Worm (Caenorhabditis elegans) whole organism, L3 larva: ENCODE results near the gene F46F5.15.
A peak's percentile ranks its signal among the peaks of the same experiment; 100 is the strongest.

ENCODE experiments used
- egl-27 ChIP-seq: sonication (generic microtip); optimal IDR thresholded peaks from 4 replicates; lab custom pipeline; 2017; ENCODE audit warnings: missing biosample characterization, missing genetic modification reagents, missing genetic modification characterization
- elt-2 ChIP-seq: sonication (generic microtip); optimal IDR thresholded peaks from 2 replicates; lab custom pipeline; 2016; ENCODE audit warnings: missing genetic modification reagents, mild to moderate bottlenecking, missing genetic modification characterization, missing compliant biosample characterization
- fkh-10 ChIP-seq: sonication (generic microtip); optimal IDR thresholded peaks from 2 replicates; lab custom pipeline; 2017; ENCODE audit warnings: missing biosample characterization, missing genetic modification reagents, missing genetic modification characterization
- jun-1 ChIP-seq: fragments of 150-350 bp; optimal IDR thresholded peaks from 2 replicates; lab custom pipeline; 2014; ENCODE audit warnings: missing biosample characterization, missing genetic modification reagents, missing genetic modification characterization
- lin-15B ChIP-seq: fragments of 150-350 bp; optimal IDR thresholded peaks from 2 replicates; lab custom pipeline; 2014; ENCODE audit warnings: missing biosample characterization, missing genetic modification characterization
- nhr-11 ChIP-seq: fragments of 150-350 bp; optimal IDR thresholded peaks from 2 replicates; lab custom pipeline; 2014; ENCODE audit warnings: missing biosample characterization, missing genetic modification characterization
- nhr-12 ChIP-seq: fragments of 150-350 bp; optimal IDR thresholded peaks from 2 replicates; lab custom pipeline; 2014; ENCODE audit warnings: missing biosample characterization, missing genetic modification characterization
- nhr-237 ChIP-seq: fragments of 150-350 bp; optimal IDR thresholded peaks from 2 replicates; lab custom pipeline; 2014; ENCODE audit warnings: missing biosample characterization, missing genetic modification characterization
- tbx-2 ChIP-seq: sonication (generic microtip); optimal IDR thresholded peaks from 2 replicates; lab custom pipeline; 2016; ENCODE audit warnings: mild to moderate bottlenecking, missing genetic modification characterization, missing compliant biosample characterization
- unc-39 ChIP-seq: sonication (generic microtip); optimal IDR thresholded peaks from 4 replicates; lab custom pipeline; 2017; ENCODE audit warnings: missing biosample characterization, missing genetic modification characterization
- ztf-4 ChIP-seq: fragments of 150-350 bp; optimal IDR thresholded peaks from 2 replicates; lab custom pipeline; 2014; ENCODE audit warnings: missing biosample characterization, missing genetic modification characterization

ce11 chrII:773830-774229, 14.4 kb upstream of the F46F5.15 start:
- TF ChIP-seq nhr-11 (tag; lab: Kevin White, UChicago) (no peak), lin-15B (tag; lab: Kevin White, UChicago) (no peak), ztf-4 (no peak), nhr-12 (tag; lab: Kevin White, UChicago) (no peak), nhr-237 (tag; lab: Kevin White, UChicago) (no peak), tbx-2 (tag; lab: Kevin White, UChicago) (no peak), fkh-10 (GFP tag; lab: Kevin White, UChicago) (peak; percentile 61), unc-39 (tag; lab: Kevin White, UChicago) (no peak), elt-2 (tag; lab: Kevin White, UChicago) (no peak), jun-1 (tag; lab: Kevin White, UChicago) (no peak), egl-27 (tag; lab: Kevin White, UChicago) (no peak)
